Fruit fly (Drosophila melanogaster) whole organism: ENCODE measurements around the gene CG32061.

Experiments used
- CG8478 ChIP-seq: fragments of >200 bp; optimal IDR thresholded peaks from 2 replicates; lab custom pipeline; 2018; ENCODE audit warnings: inconsistent platforms
- Dll ChIP-seq: fragments of >200 bp; optimal IDR thresholded peaks from 2 replicates; lab custom pipeline; 2017
- EcR ChIP-seq, 2 experiments: fragments of >200 bp; optimal IDR thresholded peaks; 2 replicates each; lab custom pipeline; 2017; ENCODE audit warnings: missing biosample characterization in 2 of 2, missing genetic modification characterization in 2 of 2, missing genetic modification reagents in 2 of 2
- pan ChIP-seq: fragments of >200 bp; optimal IDR thresholded peaks from 2 replicates; lab custom pipeline; 2017
- psq ChIP-seq: fragments of >200 bp; optimal IDR thresholded peaks from 2 replicates; lab custom pipeline; 2017
- usp ChIP-seq: fragments of >200 bp; optimal IDR thresholded peaks from 2 replicates; lab custom pipeline; 2017; ENCODE audit warnings: missing biosample characterization, missing genetic modification characterization, mixed read lengths

- TF ChIP-seq EcR (GFP tag; optimal IDR thresholded peaks at IDR 0.05; lab: Kevin White, UChicago) (no peak), psq (no peak), usp (GFP tag; lab: Kevin White, UChicago) (no peak), Dll (lab: Kevin White, UChicago) (no peak), CG8478 (lab: Kevin White, UChicago) (no peak), pan (lab: Kevin White, UChicago) (no peak)
Observed at dm6 chr3L:10482477-10482876, 18.9 kb downstream of the CG32061 start.
